Worm (Caenorhabditis elegans): Measurements from ENCODE around the gene F45H10.5.

F45H10.5 gene

DNA sequence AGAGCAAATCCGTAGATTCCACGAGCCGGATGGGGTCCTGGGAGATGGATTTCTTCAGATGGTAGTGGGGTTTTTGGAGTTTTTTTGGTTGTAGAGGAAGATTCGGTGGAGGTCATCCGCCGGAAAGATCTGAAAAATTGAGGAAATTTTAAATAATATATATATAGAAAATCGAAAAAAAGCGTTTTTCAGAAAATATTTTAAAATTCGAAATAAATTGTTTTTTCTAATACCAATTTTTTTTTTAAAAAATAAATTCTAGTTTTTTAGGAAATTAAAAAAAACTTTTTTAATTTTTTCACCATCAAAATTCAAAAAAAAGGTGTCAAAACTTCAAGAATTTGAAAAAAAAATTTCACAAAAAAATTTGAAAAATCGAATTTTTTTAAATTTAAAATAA lies 39.3 kb downstream of the F45H10.5 start, which contains the start of the genes noa-1 and Y48E1B.17:
Gene noa-1, minus strand, starts transcription at position 101 of the 400 bp plus-strand sequence.
Gene Y48E1B.17, minus strand, starts transcription at position 129 of the 400 bp plus-strand sequence.
- TF ChIP-seq unc-42 (tag; optimal IDR thresholded peaks at IDR 0.05) (no peak), odd-2 (tag; optimal IDR thresholded peaks at IDR 0.05) (no peak), pag-3 (tag; optimal IDR thresholded peaks at IDR 0.05; ENCODE audit: borderline replicate concordance) (no peak), madf-2 (tag; optimal IDR thresholded peaks at IDR 0.05) (no peak), zip-5 (tag; optimal IDR thresholded peaks at IDR 0.05) (no peak), tbx-2 (tag; optimal IDR thresholded peaks at IDR 0.05) (no peak), dmd-4 (tag; optimal IDR thresholded peaks at IDR 0.05; ENCODE audit: borderline replicate concordance) (no peak)

DNA sequence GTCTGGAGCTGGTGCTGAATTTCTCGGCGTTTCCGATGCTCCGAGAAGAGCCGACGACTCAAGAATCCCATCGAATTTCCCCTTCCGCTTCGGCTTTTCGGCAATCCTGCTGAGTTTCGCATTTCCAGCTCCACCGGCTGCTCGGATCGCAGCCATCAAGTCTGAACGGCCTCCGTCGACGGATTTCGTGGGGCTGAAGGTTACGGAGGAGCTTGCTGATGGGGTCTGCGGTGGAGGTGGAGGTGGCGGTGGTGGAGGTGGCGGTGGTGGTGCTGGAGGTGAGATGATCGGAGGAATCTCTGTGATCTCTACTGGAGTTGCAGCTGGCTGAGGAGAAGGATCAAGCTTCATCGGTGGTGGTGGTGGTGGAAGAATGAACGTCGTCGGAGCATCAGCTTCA lies 41.3 kb downstream of the F45H10.5 start:
- no peak for TF ChIP-seq madf-2 (tag; optimal IDR thresholded peaks at IDR 0.05)
- TF ChIP-seq ama-1 (optimal IDR thresholded peaks at IDR 0.05) = no peak
- TF ChIP-seq npax-4 (tag; optimal IDR thresholded peaks at IDR 0.05) = no peak

DNA sequence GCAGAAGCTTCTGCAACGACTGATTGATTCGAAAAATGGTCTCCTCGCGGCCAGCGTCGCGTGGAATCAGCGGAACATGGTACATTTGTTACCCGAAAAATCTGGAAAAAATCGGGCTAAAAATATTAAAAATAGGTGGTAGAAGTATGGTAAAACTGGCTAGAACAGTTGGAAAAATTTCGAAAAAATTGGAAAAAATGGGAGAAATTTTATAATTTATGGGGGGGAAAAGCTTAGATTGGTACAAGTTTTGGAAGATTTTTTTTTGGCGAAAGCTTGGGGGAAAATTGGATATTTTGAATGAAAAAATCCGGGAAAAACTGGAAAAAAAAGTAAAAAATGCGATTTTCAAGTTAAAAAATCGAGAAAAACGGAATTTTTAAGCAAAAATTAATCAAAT lies 45.9 kb downstream of the F45H10.5 start, which contains the start of gene ddl-2:
Gene ddl-2, minus strand, starts transcription at position 101 of the 400 bp plus-strand sequence.
- no peak for TF ChIP-seq dve-1 (tag; optimal IDR thresholded peaks at IDR 0.05)
- no peak for TF ChIP-seq pros-1 (tag; optimal IDR thresholded peaks at IDR 0.05)
- no peak for TF ChIP-seq C08G9.2 (tag; optimal IDR thresholded peaks at IDR 0.05)
- TF ChIP-seq ahr-1 (tag; optimal IDR thresholded peaks at IDR 0.05) = no peak
- TF ChIP-seq madf-2 (tag; optimal IDR thresholded peaks at IDR 0.05) = no peak
- TF ChIP-seq zip-5 (tag; optimal IDR thresholded peaks at IDR 0.05) = no peak
- no peak for TF ChIP-seq Y22D7AL.16 (tag; optimal IDR thresholded peaks at IDR 0.05)
